Fruit fly (Drosophila melanogaster) whole organism, embryonic: ENCODE measurements around the gene CG13894.

Experiments used
- Atf-2 ChIP-seq: fragments of 200-800 bp; sonication (Bioruptor generic); optimal IDR thresholded peaks from 2 replicates; lab custom pipeline; 2016; ENCODE audit warnings: missing biosample characterization, missing genetic modification characterization
- CG11093 ChIP-seq: fragments of 200-800 bp; sonication (Bioruptor generic); IDR thresholded peaks from 3 replicates; pipeline ENCODE4 v1.3.6; 2022; ENCODE audit warnings: missing biosample characterization, missing genetic modification characterization
- CG11398 ChIP-seq: fragments of 200-800 bp; sonication (Bioruptor generic); optimal IDR thresholded peaks from 2 replicates; lab custom pipeline; 2016; ENCODE audit warnings: missing biosample characterization, missing genetic modification characterization
- CG11560 ChIP-seq: fragments of 200-800 bp; sonication (Bioruptor generic); IDR thresholded peaks from 3 replicates; pipeline ENCODE4 v1.3.6; 2022; ENCODE audit warnings: missing biosample characterization, missing genetic modification characterization
- CG12104 ChIP-seq: fragments of 200-800 bp; sonication (Bioruptor generic); optimal IDR thresholded peaks from 3 replicates; lab custom pipeline; 2016; ENCODE audit warnings: missing biosample characterization, missing genetic modification characterization
- CG16779 ChIP-seq: fragments of 200-800 bp; sonication (Bioruptor generic); IDR thresholded peaks from 2 replicates; pipeline ENCODE4 v1.3.6; 2022; ENCODE audit warnings: missing biosample characterization, missing genetic modification characterization
- CG17385 ChIP-seq: fragments of 200-800 bp; sonication (Bioruptor generic); optimal IDR thresholded peaks from 3 replicates; lab custom pipeline; 2018; ENCODE audit warnings: missing biosample characterization, mild to moderate bottlenecking, missing genetic modification characterization
- CG17802 ChIP-seq: fragments of 200-800 bp; sonication (Bioruptor generic); optimal IDR thresholded peaks from 2 replicates; lab custom pipeline; 2018; ENCODE audit warnings: missing biosample characterization, mild to moderate bottlenecking, missing genetic modification characterization, moderate library complexity
- CG2875 ChIP-seq: fragments of 200-800 bp; sonication (Bioruptor generic); optimal IDR thresholded peaks from 2 replicates; lab custom pipeline; 2017; ENCODE audit warnings: missing biosample characterization, mild to moderate bottlenecking, missing genetic modification characterization, missing genetic modification reagents
- CG31388 ChIP-seq: fragments of 200-800 bp; sonication (Bioruptor generic); optimal IDR thresholded peaks from 2 replicates; lab custom pipeline; 2016; ENCODE audit warnings: missing biosample characterization, missing genetic modification characterization
- CG33557 ChIP-seq: fragments of 200-800 bp; sonication (Bioruptor generic); optimal IDR thresholded peaks from 2 replicates; lab custom pipeline; 2019; ENCODE audit warnings: missing biosample characterization, mild to moderate bottlenecking, missing genetic modification characterization, moderate library complexity
- CG34376 ChIP-seq: fragments of 200-800 bp; sonication (Bioruptor generic); optimal IDR thresholded peaks from 2 replicates; lab custom pipeline; 2018; ENCODE audit warnings: missing biosample characterization, mild to moderate bottlenecking, missing genetic modification characterization
- CG7928 ChIP-seq: fragments of 200-800 bp; sonication (Bioruptor generic); optimal IDR thresholded peaks from 2 replicates; lab custom pipeline; 2017; ENCODE audit warnings: missing biosample characterization, mild to moderate bottlenecking, missing genetic modification characterization
- CG9437 ChIP-seq: fragments of 200-800 bp; sonication (Bioruptor generic); optimal IDR thresholded peaks from 2 replicates; lab custom pipeline; 2018; ENCODE audit warnings: missing biosample characterization, mild to moderate bottlenecking, missing genetic modification characterization
- CG9797 ChIP-seq: fragments of 200-800 bp; sonication (Bioruptor generic); optimal IDR thresholded peaks from 3 replicates; lab custom pipeline; 2018; ENCODE audit warnings: missing biosample characterization, mild to moderate bottlenecking, missing genetic modification characterization
- Dek ChIP-seq: fragments of 200-800 bp; sonication (Bioruptor generic); optimal IDR thresholded peaks from 3 replicates; lab custom pipeline; 2019; ENCODE audit warnings: missing biosample characterization, mild to moderate bottlenecking, missing genetic modification characterization, moderate library complexity
- Ets97D ChIP-seq: fragments of 200-800 bp; sonication (Bioruptor generic); optimal IDR thresholded peaks from 3 replicates; lab custom pipeline; 2016; ENCODE audit warnings: missing biosample characterization, missing genetic modification characterization
- Hr3 ChIP-seq: fragments of 200-800 bp; sonication (Bioruptor generic); optimal IDR thresholded peaks from 3 replicates; lab custom pipeline; 2016; ENCODE audit warnings: missing biosample characterization, missing genetic modification characterization
- MBD-R2 ChIP-seq: fragments of 200-800 bp; sonication (Bioruptor generic); IDR thresholded peaks from 2 replicates; pipeline ENCODE4 v1.3.6; 2022; ENCODE audit warnings: missing biosample characterization, missing genetic modification characterization
- Neu2 ChIP-seq: fragments of 200-800 bp; sonication (Bioruptor generic); optimal IDR thresholded peaks from 3 replicates; lab custom pipeline; 2016; ENCODE audit warnings: missing biosample characterization, missing genetic modification characterization, borderline replicate concordance
- NfI ChIP-seq: fragments of 200-800 bp; sonication (Bioruptor generic); optimal IDR thresholded peaks from 3 replicates; lab custom pipeline; 2018; ENCODE audit warnings: missing biosample characterization, mild to moderate bottlenecking, missing genetic modification characterization, moderate library complexity
- Optix ChIP-seq: fragments of 200-800 bp; sonication (Bioruptor generic); IDR thresholded peaks from 3 replicates; pipeline ENCODE4 v1.3.6; 2022; ENCODE audit warnings: missing biosample characterization, missing genetic modification characterization
- Ravus ChIP-seq: fragments of 200-800 bp; sonication (Bioruptor generic); IDR thresholded peaks from 2 replicates; pipeline ENCODE4 v1.3.6; 2022; ENCODE audit warnings: missing biosample characterization, missing genetic modification characterization
- Six4 ChIP-seq: fragments of 200-800 bp; sonication (Bioruptor generic); optimal IDR thresholded peaks from 2 replicates; lab custom pipeline; 2016; ENCODE audit warnings: missing biosample characterization, missing genetic modification characterization
- Sox102F ChIP-seq: fragments of 200-800 bp; sonication (Bioruptor generic); optimal IDR thresholded peaks from 2 replicates; lab custom pipeline; 2018; ENCODE audit warnings: missing biosample characterization, mild to moderate bottlenecking, missing genetic modification characterization, moderate library complexity
- Tbp ChIP-seq: fragments of >200 bp; optimal IDR thresholded peaks from 2 replicates; lab custom pipeline; 2018; ENCODE audit warnings: missing biosample characterization, missing genetic modification characterization
- ab ChIP-seq: fragments of 200-800 bp; sonication (Bioruptor generic); optimal IDR thresholded peaks from 2 replicates; lab custom pipeline; 2016; ENCODE audit warnings: missing biosample characterization, missing genetic modification characterization
- ac ChIP-seq: fragments of 200-800 bp; sonication (Bioruptor generic); optimal IDR thresholded peaks from 3 replicates; lab custom pipeline; 2017; ENCODE audit warnings: missing biosample characterization, mild to moderate bottlenecking, missing genetic modification characterization
- ap ChIP-seq: fragments of 200-800 bp; sonication (Bioruptor generic); IDR thresholded peaks from 2 replicates; pipeline ENCODE4 v1.3.6; 2022; ENCODE audit warnings: missing biosample characterization, missing genetic modification characterization
- az2 ChIP-seq: fragments of 200-800 bp; sonication (Bioruptor generic); optimal IDR thresholded peaks from 3 replicates; lab custom pipeline; 2016; ENCODE audit warnings: missing biosample characterization, missing genetic modification characterization
- btn ChIP-seq: fragments of 200-800 bp; sonication (Bioruptor generic); optimal IDR thresholded peaks from 2 replicates; lab custom pipeline; 2016; ENCODE audit warnings: missing biosample characterization, missing genetic modification characterization
- chinmo ChIP-seq: fragments of 200-800 bp; sonication (Bioruptor generic); IDR thresholded peaks from 4 replicates; pipeline ENCODE4 v1.3.6; 2022; ENCODE audit warnings: missing biosample characterization, missing genetic modification characterization; ENCODE audit not compliant: partially characterized antibody
- chn ChIP-seq: fragments of 200-800 bp; sonication (Bioruptor generic); optimal IDR thresholded peaks from 2 replicates; lab custom pipeline; 2016; ENCODE audit warnings: missing biosample characterization, missing genetic modification characterization
- en ChIP-seq: fragments of 200-800 bp; sonication (Bioruptor generic); optimal IDR thresholded peaks from 2 replicates; lab custom pipeline; 2016; ENCODE audit warnings: missing biosample characterization, missing genetic modification characterization
- fru ChIP-seq: fragments of >200 bp; optimal IDR thresholded peaks from 2 replicates; lab custom pipeline; 2017
- gfzf ChIP-seq: fragments of 200-800 bp; sonication (Bioruptor generic); optimal IDR thresholded peaks from 2 replicates; lab custom pipeline; 2016; ENCODE audit warnings: missing biosample characterization, mild to moderate bottlenecking, missing genetic modification characterization, moderate library complexity
- gt ChIP-seq: fragments of 200-800 bp; sonication (Bioruptor generic); IDR thresholded peaks from 2 replicates; pipeline ENCODE4 v1.3.6; 2022; ENCODE audit warnings: missing biosample characterization, missing genetic modification characterization
- kah ChIP-seq: fragments of 200-800 bp; sonication (Bioruptor generic); optimal IDR thresholded peaks from 2 replicates; lab custom pipeline; 2018; ENCODE audit warnings: missing biosample characterization, mild to moderate bottlenecking, missing genetic modification characterization
- p53 ChIP-seq: fragments of 200-800 bp; sonication (Bioruptor generic); optimal IDR thresholded peaks from 2 replicates; lab custom pipeline; 2016; ENCODE audit warnings: missing biosample characterization, missing genetic modification characterization
- pb ChIP-seq: fragments of 200-800 bp; sonication (Bioruptor generic); optimal IDR thresholded peaks from 3 replicates; lab custom pipeline; 2016; ENCODE audit warnings: missing biosample characterization, missing genetic modification characterization
- pita ChIP-seq: fragments of 200-800 bp; sonication (Bioruptor generic); optimal IDR thresholded peaks from 2 replicates; lab custom pipeline; 2017; ENCODE audit warnings: missing biosample characterization, mild to moderate bottlenecking, missing genetic modification characterization
- ranshi ChIP-seq: fragments of 200-800 bp; sonication (Bioruptor generic); IDR thresholded peaks from 2 replicates; pipeline ENCODE4 v1.3.6; 2022; ENCODE audit warnings: missing biosample characterization, missing genetic modification characterization
- sens ChIP-seq: fragments of 200-800 bp; sonication (Bioruptor generic); peaks from one replicate; lab custom pipeline; 2016; ENCODE audit warnings: missing biosample characterization, missing genetic modification characterization
- shn ChIP-seq: fragments of 200-800 bp; sonication (Bioruptor generic); optimal IDR thresholded peaks from 3 replicates; lab custom pipeline; 2016; ENCODE audit warnings: missing biosample characterization, missing genetic modification characterization
- sna ChIP-seq: fragments of 200-800 bp; sonication (Bioruptor generic); IDR thresholded peaks from 2 replicates; pipeline ENCODE4 v1.3.6; 2022; ENCODE audit warnings: missing biosample characterization, missing genetic modification characterization; ENCODE audit not compliant: partially characterized antibody

Gene CG13894

dm6 chr3L:685441-685804, 13.5 kb downstream of the CG13894 start, which contains the start of gene ebd1 (continued):
- TF ChIP-seq ap (GFP tag; lab: Robert Waterston, UW) (no peak), gt (GFP tag; lab: Robert Waterston, UW) (no peak), CG11560 (tag; lab: Robert Waterston, UW) (no peak), CG31388 (no peak), MBD-R2 (no peak), CG7928 (GFP tag; lab: Kevin White, UChicago) (no peak), pb (no peak), ab (GFP tag; lab: Kevin White, UChicago) (no peak), CG16779 (no peak), Six4 (GFP tag; lab: Kevin White, UChicago) (no peak), Tbp (GFP tag; lab: Kevin White, UChicago) (no peak), NfI (GFP tag; lab: Kevin White, UChicago) (no peak), Ets97D (GFP tag; lab: Kevin White, UChicago) (peak; percentile 74), en (GFP tag; lab: Kevin White, UChicago) (no peak), CG11398 (GFP tag; lab: Kevin White, UChicago) (no peak), ranshi (GFP tag; lab: Robert Waterston, UW) (no peak), CG9437 (GFP tag; lab: Kevin White, UChicago) (no peak), sens (GFP tag; lab: Kevin White, UChicago) (peak; percentile 34), shn (no peak), p53 (GFP tag; lab: Kevin White, UChicago) (no peak), sna (no peak), Ravus (GFP tag; lab: Robert Waterston, UW) (no peak), gfzf (GFP tag; lab: Kevin White, UChicago) (no peak), CG9797 (GFP tag; lab: Kevin White, UChicago) (no peak), chn (GFP tag; lab: Kevin White, UChicago) (no peak), pita (GFP tag; lab: Kevin White, UChicago) (no peak), btn (no peak), Hr3 (GFP tag; lab: Kevin White, UChicago) (no peak), Atf-2 (GFP tag; lab: Kevin White, UChicago) (no peak), kah (GFP tag; lab: Kevin White, UChicago) (no peak), CG2875 (GFP tag; lab: Kevin White, UChicago) (no peak), chinmo (GFP tag; lab: Robert Waterston, UW) (0 out of 4 replicates have a peak, but pooled peaks have one; percentile 47), fru (lab: Kevin White, UChicago) (no peak), CG34376 (GFP tag; lab: Kevin White, UChicago) (peak; percentile 2), Sox102F (GFP tag; lab: Kevin White, UChicago) (no peak), CG17385 (no peak), CG17802 (no peak), Neu2 (no peak), CG12104 (GFP tag; lab: Kevin White, UChicago) (no peak), Dek (tag; lab: Kevin White, UChicago) (no peak), Optix (GFP tag; lab: Robert Waterston, UW) (no peak), az2 (GFP tag; lab: Kevin White, UChicago) (no peak), ac (no peak), CG11093 (no peak), CG33557 (GFP tag; lab: Kevin White, UChicago) (no peak)
